Fruit fly (Drosophila melanogaster) whole organism, wandering third instar larva: ENCODE data around the gene CG31068.

ENCODE experiments used
- Abd-B ChIP-seq: fragments of >200 bp; optimal IDR thresholded peaks from 2 replicates; lab custom pipeline; 2017; ENCODE audit warnings: missing biosample characterization, missing genetic modification characterization
- CG32264 ChIP-seq: fragments of 200-800 bp; sonication (Bioruptor generic); optimal IDR thresholded peaks from 2 replicates; lab custom pipeline; 2016; ENCODE audit warnings: missing biosample characterization, missing genetic modification characterization
- CG9705 ChIP-seq: fragments of 200-800 bp; sonication (Bioruptor generic); optimal IDR thresholded peaks from 2 replicates; lab custom pipeline; 2018; ENCODE audit warnings: missing biosample characterization, mild to moderate bottlenecking, missing genetic modification characterization
- CrebA ChIP-seq: fragments of 200-800 bp; sonication (Bioruptor generic); optimal IDR thresholded peaks from 2 replicates; lab custom pipeline; 2016; ENCODE audit warnings: missing biosample characterization, mild to moderate bottlenecking, missing genetic modification characterization, borderline replicate concordance
- Dfd ChIP-seq: fragments of >200 bp; optimal IDR thresholded peaks from 2 replicates; lab custom pipeline; 2017; ENCODE audit warnings: missing biosample characterization, missing genetic modification characterization
- Dif ChIP-seq: fragments of 200-275, 200-300 bp; sonication (Bioruptor generic); optimal IDR thresholded peaks from 2 replicates; lab custom pipeline; 2018; ENCODE audit warnings: missing biosample characterization, missing genetic modification characterization; ENCODE audit not compliant: partially characterized antibody
- GATAd ChIP-seq: sonication (Bioruptor generic); optimal IDR thresholded peaks from 2 replicates; lab custom pipeline; 2016; ENCODE audit warnings: missing biosample characterization, missing genetic modification characterization
- HLH106 ChIP-seq: fragments of 200-800 bp; optimal IDR thresholded peaks from 3 replicates; lab custom pipeline; 2019; ENCODE audit warnings: missing biosample characterization, mild to moderate bottlenecking, missing genetic modification characterization, moderate library complexity
- Hnf4 ChIP-seq: fragments of 200-800 bp; sonication (Bioruptor generic); optimal IDR thresholded peaks from 2 replicates; lab custom pipeline; 2016; ENCODE audit warnings: missing biosample characterization, mild to moderate bottlenecking, missing genetic modification characterization
- Hr78 ChIP-seq: fragments of >200 bp; optimal IDR thresholded peaks from 2 replicates; lab custom pipeline; 2017; ENCODE audit warnings: missing biosample characterization, missing genetic modification characterization
- Hr83 ChIP-seq: fragments of 200-300 bp; sonication (Bioruptor generic); optimal IDR thresholded peaks from 2 replicates; lab custom pipeline; 2016; ENCODE audit warnings: missing biosample characterization, mild to moderate bottlenecking, missing genetic modification characterization, moderate library complexity; ENCODE audit not compliant: poor library complexity, severe bottlenecking
- Jra ChIP-seq: sonication (Bioruptor generic); optimal IDR thresholded peaks from 2 replicates; lab custom pipeline; 2016; ENCODE audit warnings: missing biosample characterization, missing genetic modification characterization
- Mio ChIP-seq: sonication (Bioruptor generic); optimal IDR thresholded peaks from 2 replicates; lab custom pipeline; 2016; ENCODE audit warnings: missing biosample characterization, missing genetic modification characterization
- Myc ChIP-seq: fragments of >200 bp; optimal IDR thresholded peaks from 2 replicates; lab custom pipeline; 2017
- N ChIP-seq: fragments of >200 bp; optimal IDR thresholded peaks from 2 replicates; lab custom pipeline; 2018; ENCODE audit warnings: missing biosample characterization, missing external identifiers, missing genetic modification characterization
- OdsH ChIP-seq: fragments of 200-800 bp; sonication (Bioruptor generic); optimal IDR thresholded peaks from 2 replicates; lab custom pipeline; 2016; ENCODE audit warnings: missing biosample characterization, mild to moderate bottlenecking, missing genetic modification characterization
- Rel ChIP-seq, 2 experiments: fragments of 200-800 bp; sonication (Bioruptor generic) in 1 of 2; optimal IDR thresholded peaks; 2 replicates in 1 of 2; 3 replicates in 1 of 2; lab custom pipeline; 2016 to 2019; ENCODE audit warnings: mild to moderate bottlenecking in 2 of 2, missing biosample characterization in 2 of 2, missing genetic modification characterization in 2 of 2, moderate library complexity in 1 of 2
- Sp1 ChIP-seq: fragments of 200-800 bp; sonication (Bioruptor generic); optimal IDR thresholded peaks from 3 replicates; lab custom pipeline; 2019; ENCODE audit warnings: missing biosample characterization, mild to moderate bottlenecking, missing genetic modification characterization, moderate library complexity
- Vsx2 ChIP-seq: fragments of 200-300, 225-300 bp; sonication (Bioruptor generic); optimal IDR thresholded peaks from 2 replicates; lab custom pipeline; 2018; ENCODE audit warnings: missing biosample characterization, missing genetic modification characterization; ENCODE audit not compliant: partially characterized antibody
- br ChIP-seq: fragments of 200-800 bp; sonication (Bioruptor generic); optimal IDR thresholded peaks from 2 replicates; lab custom pipeline; 2016; ENCODE audit warnings: missing biosample characterization, missing genetic modification characterization
- brk ChIP-seq: fragments of 200-800 bp; sonication (Bioruptor generic); optimal IDR thresholded peaks from 2 replicates; lab custom pipeline; 2016; ENCODE audit warnings: missing biosample characterization, mild to moderate bottlenecking, missing genetic modification characterization
- dl ChIP-seq, 2 experiments: fragments of 175-275, 200-275 bp in 1 of 2; fragments of 200-275 bp in 1 of 2; sonication (Bioruptor generic); optimal IDR thresholded peaks; lab custom pipeline; 2018; ENCODE audit warnings: mild to moderate bottlenecking in 2 of 2, missing biosample characterization in 2 of 2, missing genetic modification characterization in 2 of 2, moderate library complexity in 2 of 2; ENCODE audit not compliant: partially characterized antibody in 2 of 2, insufficient read depth in 1 of 2
- dmrt93B ChIP-seq: fragments of 200-800 bp; sonication (Bioruptor generic); optimal IDR thresholded peaks from 2 replicates; lab custom pipeline; 2018; ENCODE audit warnings: missing biosample characterization, mild to moderate bottlenecking, missing genetic modification characterization
- dsf ChIP-seq: sonication (Bioruptor generic); optimal IDR thresholded peaks from 2 replicates; lab custom pipeline; 2016; ENCODE audit warnings: missing biosample characterization, missing genetic modification characterization, borderline replicate concordance
- ey ChIP-seq: fragments of 200-800 bp; sonication (Bioruptor generic); optimal IDR thresholded peaks from 2 replicates; lab custom pipeline; 2016; ENCODE audit warnings: missing biosample characterization, missing genetic modification characterization
- foxo ChIP-seq, 2 experiments: fragments of 200-800 bp; sonication (Bioruptor generic); optimal IDR thresholded peaks; 2 replicates in 1 of 2; 3 replicates in 1 of 2; lab custom pipeline; 2016 to 2017; ENCODE audit warnings: missing biosample characterization in 2 of 2, missing genetic modification characterization in 2 of 2
- fru ChIP-seq: fragments of 200-800 bp; sonication (Bioruptor generic); optimal IDR thresholded peaks from 3 replicates; lab custom pipeline; 2016; ENCODE audit warnings: missing biosample characterization, mild to moderate bottlenecking, missing genetic modification characterization
- h ChIP-seq: fragments of 200-800 bp; sonication (Bioruptor generic); optimal IDR thresholded peaks from 3 replicates; lab custom pipeline; 2016; ENCODE audit warnings: missing biosample characterization, mild to moderate bottlenecking, missing genetic modification characterization
- jim ChIP-seq: fragments of 175-275, 200-325 bp; sonication (Bioruptor generic); optimal IDR thresholded peaks from 2 replicates; lab custom pipeline; 2016; ENCODE audit warnings: missing biosample characterization, mild to moderate bottlenecking, missing genetic modification characterization
- lola ChIP-seq: fragments of >200 bp; optimal IDR thresholded peaks from 2 replicates; lab custom pipeline; 2017; ENCODE audit warnings: missing biosample characterization, missing genetic modification characterization
- pan ChIP-seq: fragments of >200 bp; optimal IDR thresholded peaks from 2 replicates; lab custom pipeline; 2017
- psq ChIP-seq: fragments of 200-800 bp; sonication (Bioruptor generic); optimal IDR thresholded peaks from 3 replicates; lab custom pipeline; 2017; ENCODE audit warnings: missing biosample characterization, mild to moderate bottlenecking, missing genetic modification characterization, moderate library complexity
- rgr ChIP-seq: fragments of 200-800 bp; sonication (Bioruptor generic); optimal IDR thresholded peaks from 3 replicates; lab custom pipeline; 2016; ENCODE audit warnings: missing biosample characterization, mild to moderate bottlenecking, missing genetic modification characterization
- sage ChIP-seq: fragments of 200-800 bp; sonication (Bioruptor generic); optimal IDR thresholded peaks from 2 replicates; lab custom pipeline; 2016; ENCODE audit warnings: missing biosample characterization, mild to moderate bottlenecking, missing genetic modification characterization
- sv ChIP-seq: fragments of 200-800 bp; sonication (Bioruptor generic); optimal IDR thresholded peaks from 3 replicates; lab custom pipeline; 2016; ENCODE audit warnings: missing biosample characterization, missing genetic modification characterization
- tai ChIP-seq: sonication (Bioruptor generic); optimal IDR thresholded peaks from 2 replicates; lab custom pipeline; 2016; ENCODE audit warnings: missing biosample characterization, missing genetic modification characterization
- usp ChIP-seq: fragments of >200 bp; optimal IDR thresholded peaks from 2 replicates; lab custom pipeline; 2017; ENCODE audit warnings: missing biosample characterization, missing genetic modification characterization
- woc ChIP-seq: sonication (Bioruptor generic); optimal IDR thresholded peaks from 2 replicates; lab custom pipeline; 2016; ENCODE audit warnings: missing biosample characterization, mild to moderate bottlenecking, missing genetic modification characterization

Gene CG31068

dm6 chr3R:27233398-27233797, at the start of gene CG31068:
Gene CG31068 (plus strand): TSS chr3R:27233698.
- no peak for TF ChIP-seq CG9705 (GFP tag; lab: Kevin White, UChicago)
- no peak for TF ChIP-seq Rel (GFP tag; optimal IDR thresholded peaks at IDR 0.05; lab: Kevin White, UChicago)
- no peak for TF ChIP-seq Rel (tag; optimal IDR thresholded peaks at IDR 0.05; lab: Kevin White, UChicago)
- no peak for TF ChIP-seq HLH106 (tag; lab: Kevin White, UChicago)
- no peak for TF ChIP-seq Abd-B (GFP tag; lab: Kevin White, UChicago)
- TF ChIP-seq sv (GFP tag; lab: Kevin White, UChicago): no peak
- no peak for TF ChIP-seq rgr (GFP tag; lab: Kevin White, UChicago)
- no peak for TF ChIP-seq tai
- TF ChIP-seq dmrt93B (GFP tag; lab: Kevin White, UChicago): no peak
- no peak for TF ChIP-seq GATAd
- TF ChIP-seq Dif: no peak
- TF ChIP-seq CrebA (GFP tag; lab: Kevin White, UChicago): no peak
- no peak for TF ChIP-seq Dfd

- TF ChIP-seq Rel (GFP tag; optimal IDR thresholded peaks at IDR 0.05; lab: Kevin White, UChicago) (no peak), Rel (tag; optimal IDR thresholded peaks at IDR 0.05; lab: Kevin White, UChicago) (peak; percentile 21), brk (GFP tag; lab: Kevin White, UChicago) (peak; percentile 3), tai (no peak), br (peak; percentile 28), h (GFP tag; lab: Kevin White, UChicago) (peak; percentile 63), Jra (GFP tag; lab: Kevin White, UChicago) (peak; percentile 96), Abd-B (GFP tag; lab: Kevin White, UChicago) (no peak), Sp1 (GFP tag; lab: Kevin White, UChicago) (peak; percentile 2), fru (GFP tag; lab: Kevin White, UChicago) (peak; percentile 72), sv (GFP tag; lab: Kevin White, UChicago) (no peak), Dfd (no peak), pan (no peak), Dif (peak; percentile 52), Mio (GFP tag; lab: Kevin White, UChicago) (no peak), sage (no peak), CrebA (GFP tag; lab: Kevin White, UChicago) (no peak), usp (GFP tag; lab: Kevin White, UChicago) (no peak), CG32264 (GFP tag; lab: Kevin White, UChicago) (peak; percentile 27), psq (GFP tag; lab: Kevin White, UChicago) (peak; percentile 39), OdsH (GFP tag; lab: Kevin White, UChicago) (no peak), lola (GFP tag; lab: Kevin White, UChicago) (no peak), dsf (no peak), dmrt93B (GFP tag; lab: Kevin White, UChicago) (no peak), jim (GFP tag; lab: Kevin White, UChicago) (no peak), dl (GFP tag; optimal IDR thresholded peaks at IDR 0.05; lab: Kevin White, UChicago; ENCODE audit: insufficient read depth in 1 of 2, partially characterized antibody in 2 of 2) (no peak), woc (peak; percentile 88), Hr83 (GFP tag; lab: Kevin White, UChicago) (no peak), Hr78 (GFP tag; lab: Kevin White, UChicago) (no peak), CG9705 (GFP tag; lab: Kevin White, UChicago) (no peak), rgr (GFP tag; lab: Kevin White, UChicago) (peak; percentile 21), HLH106 (tag; lab: Kevin White, UChicago) (peak; percentile 35), Hnf4 (GFP tag; lab: Kevin White, UChicago) (peak; percentile 25), Myc (lab: Kevin White, UChicago) (no peak), GATAd (no peak), foxo (GFP tag; optimal IDR thresholded peaks at IDR 0.05; lab: Kevin White, UChicago) (peak in 1 of 2 experiments; percentile 60), Vsx2 (GFP tag; lab: Kevin White, UChicago) (no peak), N (GFP tag; lab: Kevin White, UChicago) (no peak), ey (GFP tag; lab: Kevin White, UChicago) (peak; percentile 37)
Observed at dm6 chr3R:27185933-27186571, 47.4 kb upstream of the CG31068 start.
